Worm (Caenorhabditis elegans) whole organism, late embryonic: ENCODE results near the gene F11D11.12.

Experiments
- C08G9.2 ChIP-seq: sonication (generic microtip); optimal IDR thresholded peaks from 2 replicates; lab custom pipeline; 2016; ENCODE audit warnings: mild to moderate bottlenecking, missing genetic modification characterization, moderate library complexity, missing compliant biosample characterization
- C38D4.7 ChIP-seq: fragments of 200-800 bp; sonication (Bioruptor generic); optimal IDR thresholded peaks from 2 replicates; lab custom pipeline; 2018; ENCODE audit warnings: mild to moderate bottlenecking, missing genetic modification characterization, moderate library complexity, missing compliant biosample characterization
- F13H6.1 ChIP-seq: sonication (generic microtip); optimal IDR thresholded peaks from 2 replicates; lab custom pipeline; 2016; ENCODE audit warnings: missing genetic modification characterization, missing compliant biosample characterization
- K02D7.2 ChIP-seq: sonication (generic microtip); optimal IDR thresholded peaks from 2 replicates; lab custom pipeline; 2017; ENCODE audit warnings: mild to moderate bottlenecking, missing genetic modification characterization, missing compliant biosample characterization
- K09A11.1 ChIP-seq: sonication (generic microtip); optimal IDR thresholded peaks from 2 replicates; lab custom pipeline; 2017; ENCODE audit warnings: antibody characterized with exemption, mild to moderate bottlenecking, missing genetic modification characterization, missing compliant biosample characterization; ENCODE audit not compliant: insufficient read depth
- ahr-1 ChIP-seq: sonication (generic microtip); optimal IDR thresholded peaks from 2 replicates; lab custom pipeline; 2016; ENCODE audit warnings: missing genetic modification characterization, missing compliant biosample characterization
- ceh-22 ChIP-seq: sonication (generic microtip); optimal IDR thresholded peaks from 2 replicates; lab custom pipeline; 2017; ENCODE audit warnings: missing biosample characterization, missing genetic modification characterization
- elt-2 ChIP-seq: sonication (generic microtip); optimal IDR thresholded peaks from 2 replicates; lab custom pipeline; 2016; ENCODE audit warnings: missing genetic modification reagents, missing genetic modification characterization, missing compliant biosample characterization
- elt-4 ChIP-seq: sonication (generic microtip); optimal IDR thresholded peaks from 2 replicates; lab custom pipeline; 2016; ENCODE audit warnings: missing genetic modification characterization, missing compliant biosample characterization
- eyg-1 ChIP-seq: sonication (generic microtip); optimal IDR thresholded peaks from 2 replicates; lab custom pipeline; 2016; ENCODE audit warnings: missing genotype, missing genetic modification characterization, missing compliant biosample characterization
- ref-2 ChIP-seq: sonication (generic microtip); optimal IDR thresholded peaks from 2 replicates; lab custom pipeline; 2016; ENCODE audit warnings: missing genetic modification characterization, missing compliant biosample characterization
- sdc-2 ChIP-seq: sonication (generic microtip); optimal IDR thresholded peaks from 2 replicates; lab custom pipeline; 2016; ENCODE audit warnings: missing genotype, missing genetic modification characterization, missing compliant biosample characterization
- sox-4 ChIP-seq: sonication (generic microtip); optimal IDR thresholded peaks from 2 replicates; lab custom pipeline; 2017; ENCODE audit warnings: mild to moderate bottlenecking, missing genetic modification characterization, inconsistent platforms, missing compliant biosample characterization

- TF ChIP-seq ahr-1 (tag; lab: Kevin White, UChicago) (no peak), ceh-22 (tag; lab: Kevin White, UChicago) (no peak), K02D7.2 (tag; lab: Kevin White, UChicago) (no peak), ref-2 (tag; lab: Kevin White, UChicago) (no peak), elt-4 (no peak), sox-4 (no peak), F13H6.1 (tag; lab: Kevin White, UChicago) (no peak), eyg-1 (tag; lab: Kevin White, UChicago) (no peak), elt-2 (tag; lab: Kevin White, UChicago) (no peak), C38D4.7 (GFP tag; lab: Kevin White, UChicago) (no peak), C08G9.2 (tag; lab: Kevin White, UChicago) (no peak), sdc-2 (tag; lab: Kevin White, UChicago) (no peak), K09A11.1 (no peak)
Measured at ce11 chrV:18776245-18776737, 25.8 kb upstream of the F11D11.12 start, which contains the start of gene Y17D7B.4.
